Fruit fly (Drosophila melanogaster): Measurements from ENCODE around the gene CG42570.

- no peak for TF ChIP-seq bcd (GFP tag; optimal IDR thresholded peaks at IDR 0.05)
- TF ChIP-seq ara (GFP tag; IDR thresholded peaks at IDR 0.05), result no peak
Measured at dm6 chr3L:15711164-15711563, 6.5 kb upstream of the CG42570 start.
